Worm (Caenorhabditis elegans) whole organism, L4 larva: Measurements from ENCODE around the gene Y119D3B.12.

ENCODE experiments used
- D1046.2 ChIP-seq: fragments of 200-800 bp; sonication (Bioruptor generic); IDR thresholded peaks from 2 replicates; pipeline ENCODE4 v1.3.6; 2022; ENCODE audit warnings: missing genetic modification characterization, missing compliant biosample characterization
- F10B5.3 ChIP-seq: sonication (generic microtip); optimal IDR thresholded peaks from 2 replicates; lab custom pipeline; 2016; ENCODE audit warnings: mild to moderate bottlenecking, missing genetic modification characterization, missing compliant biosample characterization
- F26F4.8 ChIP-seq: fragments of 200-800 bp; sonication (Bioruptor generic); conservative IDR thresholded peaks from 2 replicates; pipeline ENCODE4 v1.3.6; 2022; ENCODE audit warnings: missing genetic modification characterization, missing compliant biosample characterization
- F44E2.7 ChIP-seq: fragments of 200-800 bp; sonication (Bioruptor generic); IDR thresholded peaks from 2 replicates; pipeline ENCODE4 v2.1.2; 2022; ENCODE audit warnings: missing genetic modification characterization, missing compliant biosample characterization
- T26A8.4 ChIP-seq: fragments of 200-800 bp; sonication (Bioruptor generic); IDR thresholded peaks from 2 replicates; pipeline ENCODE4 v1.3.6; 2022; ENCODE audit warnings: missing genetic modification characterization, missing compliant biosample characterization
- Y105C5A.15 ChIP-seq: fragments of 200-800 bp; sonication (Bioruptor generic); IDR thresholded peaks from 2 replicates; pipeline ENCODE4 v1.3.6; 2022; ENCODE audit warnings: missing genetic modification characterization, missing compliant biosample characterization
- Y48G9A.11 ChIP-seq: fragments of 200-800 bp; sonication (Bioruptor generic); IDR thresholded peaks from 2 replicates; pipeline ENCODE4 v1.3.6; 2022; ENCODE audit warnings: missing genetic modification reagents, missing genetic modification characterization, missing compliant biosample characterization
- Y75B8A.6 ChIP-seq: fragments of 200-800 bp; sonication (Bioruptor generic); IDR thresholded peaks from 2 replicates; pipeline ENCODE4 v1.3.6; 2022; ENCODE audit warnings: missing genetic modification reagents, missing genetic modification characterization, missing compliant biosample characterization
- aha-1 ChIP-seq: fragments of 150-350 bp; peaks from one replicate; lab custom pipeline; 2014; ENCODE audit warnings: missing biosample characterization, missing genetic modification characterization
- aly-2 ChIP-seq: sonication (generic microtip); optimal IDR thresholded peaks from 2 replicates; lab custom pipeline; 2018; ENCODE audit warnings: missing biosample characterization, missing genetic modification characterization
- arid-1 ChIP-seq: fragments of 200-800 bp; sonication (Bioruptor generic); conservative IDR thresholded peaks from 2 replicates; pipeline ENCODE4 v1.3.6; 2022; ENCODE audit warnings: missing genetic modification reagents, missing genetic modification characterization, missing compliant biosample characterization
- ceh-82 ChIP-seq: sonication (generic microtip); optimal IDR thresholded peaks from 2 replicates; lab custom pipeline; 2017; ENCODE audit warnings: missing biosample characterization, missing genetic modification characterization
- daf-16 ChIP-seq, 3 experiments: sonication (generic microtip); optimal IDR thresholded peaks; 2 replicates each; lab custom pipeline; 2016 to 2017; ENCODE audit warnings: missing genetic modification characterization in 3 of 3, missing genetic modification reagents in 3 of 3, mild to moderate bottlenecking in 2 of 3, missing compliant biosample characterization in 2 of 3, missing biosample characterization in 1 of 3, moderate library complexity in 1 of 3
- daf-8 ChIP-seq: fragments of 200-800 bp; sonication (Bioruptor generic); IDR thresholded peaks from 2 replicates; pipeline ENCODE4 v1.3.6; 2022; ENCODE audit warnings: missing genetic modification characterization, missing compliant biosample characterization
- dmd-6 ChIP-seq: fragments of 200-800 bp; sonication (Bioruptor generic); IDR thresholded peaks from 2 replicates; pipeline ENCODE4 v1.3.6; 2022; ENCODE audit warnings: missing genetic modification reagents, missing genetic modification characterization, missing compliant biosample characterization
- dmd-8 ChIP-seq: fragments of 200-800 bp; sonication (Bioruptor generic); IDR thresholded peaks from 2 replicates; pipeline ENCODE4 v1.3.6; 2022; ENCODE audit warnings: missing genetic modification characterization, missing compliant biosample characterization
- duxl-1 ChIP-seq: sonication (generic microtip); optimal IDR thresholded peaks from 2 replicates; lab custom pipeline; 2016; ENCODE audit warnings: mild to moderate bottlenecking, missing genetic modification characterization, moderate library complexity, missing compliant biosample characterization; ENCODE audit not compliant: poor library complexity
- dve-1 ChIP-seq: sonication (generic microtip); optimal IDR thresholded peaks from 2 replicates; lab custom pipeline; 2017; ENCODE audit warnings: antibody characterized with exemption, mild to moderate bottlenecking, missing genetic modification characterization, missing compliant biosample characterization; ENCODE audit not compliant: insufficient read depth
- egl-27 ChIP-seq: sonication (generic microtip); optimal IDR thresholded peaks from 3 replicates; lab custom pipeline; 2017; ENCODE audit warnings: missing biosample characterization, missing genetic modification reagents, missing genetic modification characterization
- fos-1 ChIP-seq: fragments of 150-350 bp; optimal IDR thresholded peaks from 2 replicates; lab custom pipeline; 2014; ENCODE audit warnings: missing biosample characterization, missing genetic modification characterization
- gei-8 ChIP-seq: fragments of 200-800 bp; sonication (Bioruptor generic); optimal IDR thresholded peaks from 2 replicates; lab custom pipeline; 2018; ENCODE audit warnings: mild to moderate bottlenecking, missing genetic modification characterization, missing compliant biosample characterization
- hlh-11 ChIP-seq: fragments of 200-800 bp; sonication (Bioruptor generic); optimal IDR thresholded peaks from 2 replicates; lab custom pipeline; 2018; ENCODE audit warnings: mild to moderate bottlenecking, missing genetic modification characterization, missing compliant biosample characterization
- hlh-30 ChIP-seq: sonication (generic microtip); optimal IDR thresholded peaks from 2 replicates; lab custom pipeline; 2017; ENCODE audit warnings: antibody characterized with exemption, mild to moderate bottlenecking, missing genetic modification characterization, missing compliant biosample characterization; ENCODE audit not compliant: insufficient read depth
- hmg-1.1 ChIP-seq: fragments of 200-800 bp; sonication (Bioruptor generic); IDR thresholded peaks from 2 replicates; pipeline ENCODE4 v1.3.6; 2022; ENCODE audit warnings: missing genetic modification reagents, missing genetic modification characterization, missing compliant biosample characterization
- lin-1 ChIP-seq: fragments of 200-800 bp; sonication (Bioruptor generic); IDR thresholded peaks from 2 replicates; pipeline ENCODE4 v1.3.6; 2022; ENCODE audit warnings: missing genetic modification reagents, missing genetic modification characterization, missing compliant biosample characterization
- lin-13 ChIP-seq: fragments of 150-350 bp; optimal IDR thresholded peaks from 2 replicates; lab custom pipeline; 2014; ENCODE audit warnings: missing biosample characterization, missing genetic modification reagents, missing genetic modification characterization
- lin-15B ChIP-seq: fragments of 150-350 bp; sonication (generic microtip); optimal IDR thresholded peaks from 3 replicates; lab custom pipeline; 2014; ENCODE audit warnings: missing biosample characterization, missing genetic modification characterization
- lin-29 ChIP-seq: fragments of 200-800 bp; sonication (Bioruptor generic); IDR thresholded peaks from 2 replicates; pipeline ENCODE4 v1.3.6; 2022; ENCODE audit warnings: missing genetic modification reagents, missing genetic modification characterization, missing compliant biosample characterization
- lin-39 ChIP-seq: fragments of 150-350 bp; optimal IDR thresholded peaks from 2 replicates; lab custom pipeline; 2014; ENCODE audit warnings: missing biosample characterization, missing genetic modification reagents, missing genetic modification characterization
- lsy-2 ChIP-seq, 2 experiments: fragments of 150-350 bp in 1 of 2; sonication (generic microtip) in 1 of 2; optimal IDR thresholded peaks; 2 replicates each; lab custom pipeline; 2014 to 2017; ENCODE audit warnings: missing biosample characterization in 2 of 2, missing genetic modification characterization in 2 of 2
- mes-2 ChIP-seq: sonication (generic microtip); optimal IDR thresholded peaks from 2 replicates; lab custom pipeline; 2016; ENCODE audit warnings: missing genotype, mild to moderate bottlenecking, missing genetic modification characterization, missing compliant biosample characterization; ENCODE audit not compliant: poor library complexity, severe bottlenecking
- nhr-102 ChIP-seq: sonication (generic microtip); optimal IDR thresholded peaks from 2 replicates; lab custom pipeline; 2016; ENCODE audit warnings: mild to moderate bottlenecking, missing genetic modification characterization, moderate library complexity, missing compliant biosample characterization
- nhr-111 ChIP-seq: fragments of 200-800 bp; sonication (Bioruptor generic); optimal IDR thresholded peaks from 2 replicates; lab custom pipeline; 2018; ENCODE audit warnings: mild to moderate bottlenecking, missing genetic modification characterization, missing compliant biosample characterization
- nhr-237 ChIP-seq: sonication (generic microtip); optimal IDR thresholded peaks from 2 replicates; lab custom pipeline; 2017; ENCODE audit warnings: missing biosample characterization, missing genetic modification characterization
- nhr-48 ChIP-seq: sonication (generic microtip); optimal IDR thresholded peaks from 2 replicates; lab custom pipeline; 2016; ENCODE audit warnings: mild to moderate bottlenecking, missing genetic modification characterization, missing compliant biosample characterization
- nhr-6 ChIP-seq: fragments of 150-350 bp; optimal IDR thresholded peaks from 2 replicates; lab custom pipeline; 2014; ENCODE audit warnings: missing biosample characterization, missing genetic modification characterization
- nhr-76 ChIP-seq: fragments of 150-350 bp; optimal IDR thresholded peaks from 2 replicates; lab custom pipeline; 2014; ENCODE audit warnings: missing biosample characterization, missing genetic modification characterization
- pha-4 ChIP-seq, 2 experiments: fragments of 150-350 bp in 1 of 2; fragments of 200-800 bp in 1 of 2; sonication (Bioruptor generic) in 1 of 2; IDR thresholded peaks in 1 of 2; optimal IDR thresholded peaks in 1 of 2; 2 replicates each; pipeline versions ENCODE4 v1.3.6 to Lab custom; 2014 to 2022; ENCODE audit warnings: missing genetic modification characterization in 2 of 2, missing genetic modification reagents in 2 of 2, missing biosample characterization in 1 of 2, missing compliant biosample characterization in 1 of 2
- saeg-2 ChIP-seq: fragments of 200-800 bp; sonication (Bioruptor generic); IDR thresholded peaks from 2 replicates; pipeline ENCODE4 v1.3.6; 2022; ENCODE audit warnings: missing genetic modification reagents, missing genetic modification characterization, missing compliant biosample characterization
- skn-1 ChIP-seq: fragments of 150-350 bp; optimal IDR thresholded peaks from 2 replicates; lab custom pipeline; 2014; ENCODE audit warnings: missing biosample characterization, missing genetic modification characterization
- snpc-1.2 ChIP-seq: fragments of 200-800 bp; sonication (Bioruptor generic); IDR thresholded peaks from 2 replicates; pipeline ENCODE4 v1.3.6; 2022; ENCODE audit warnings: missing genetic modification reagents, missing genetic modification characterization, missing compliant biosample characterization
- spr-1 ChIP-seq: sonication (generic microtip); optimal IDR thresholded peaks from 2 replicates; lab custom pipeline; 2016; ENCODE audit warnings: mild to moderate bottlenecking, missing genetic modification characterization, missing compliant biosample characterization
- unc-130 ChIP-seq: sonication (generic microtip); optimal IDR thresholded peaks from 2 replicates; lab custom pipeline; 2016; ENCODE audit warnings: missing genetic modification reagents, missing genetic modification characterization, missing compliant biosample characterization
- unc-62 ChIP-seq, 3 experiments: fragments of 150-350 bp in 1 of 3; sonication (generic microtip); optimal IDR thresholded peaks in 2 of 3; peaks in 1 of 3; 1 replicate in 1 of 3; 2 replicates in 2 of 3; lab custom pipeline; 2014 to 2017; ENCODE audit warnings: missing biosample characterization in 3 of 3, missing genetic modification characterization in 3 of 3, missing genetic modification reagents in 3 of 3, missing genotype in 1 of 3
- zfp-2 ChIP-seq: sonication (generic microtip); optimal IDR thresholded peaks from 2 replicates; lab custom pipeline; 2016; ENCODE audit warnings: mild to moderate bottlenecking, missing genetic modification characterization, missing compliant biosample characterization
- zfp-3 ChIP-seq: fragments of 200-800 bp; sonication (Bioruptor generic); conservative IDR thresholded peaks from 2 replicates; pipeline ENCODE4 v1.3.6; 2022; ENCODE audit warnings: missing genetic modification reagents, missing genetic modification characterization, missing compliant biosample characterization
- zip-11 ChIP-seq: fragments of 200-800 bp; sonication (Bioruptor generic); IDR thresholded peaks from 2 replicates; pipeline ENCODE4 v1.3.6; 2022; ENCODE audit warnings: missing genetic modification characterization, missing compliant biosample characterization
- ztf-11 ChIP-seq: fragments of 150-350 bp; optimal IDR thresholded peaks from 2 replicates; lab custom pipeline; 2014; ENCODE audit warnings: missing biosample characterization, missing genetic modification characterization

Gene Y119D3B.12

ce11 chrIII:1238704-1239103 lies 36.4 kb downstream of the Y119D3B.12 start, which contains the start of gene fbxa-61:
TSS of gene fbxa-61 (plus strand) at chrIII:1239048.
- TF ChIP-seq unc-62 (GFP tag; optimal IDR thresholded peaks at IDR 0.05 in 1 of 2; lab: Kevin White, UChicago) (no peak), unc-62 (tag; optimal IDR thresholded peaks at IDR 0.05; lab: Kevin White, UChicago) (no peak), lin-1 (GFP tag; lab: Robert Waterston, UW) (no peak)

- no peak for TF ChIP-seq ceh-82 (tag; lab: Kevin White, UChicago)
- TF ChIP-seq arid-1 (GFP tag; lab: Robert Waterston, UW) = no peak
- TF ChIP-seq lin-39 (tag; lab: Kevin White, UChicago) = no peak
- no peak for TF ChIP-seq nhr-48
- TF ChIP-seq hlh-30 (tag; lab: Kevin White, UChicago) = peak; percentile 24
- no peak for TF ChIP-seq duxl-1 (tag; lab: Kevin White, UChicago)
- no peak for TF ChIP-seq pha-4 (GFP tag; IDR thresholded peaks at IDR 0.05; lab: Robert Waterston, UW)
- TF ChIP-seq pha-4 (tag; optimal IDR thresholded peaks at IDR 0.05; lab: Kevin White, UChicago) = no peak
- TF ChIP-seq nhr-102 (tag; lab: Kevin White, UChicago) = no peak
- TF ChIP-seq daf-16 (GFP tag; optimal IDR thresholded peaks at IDR 0.05; lab: Kevin White, UChicago) = no peak
- TF ChIP-seq daf-16 (tag; optimal IDR thresholded peaks at IDR 0.05; lab: Kevin White, UChicago) = peak; percentile 39
- TF ChIP-seq zfp-3 = no peak
- no peak for TF ChIP-seq hmg-1.1 (GFP tag; lab: Robert Waterston, UW)
- TF ChIP-seq T26A8.4 (GFP tag; lab: Robert Waterston, UW) = no peak
- no peak for TF ChIP-seq daf-8
- TF ChIP-seq ztf-11 (tag; lab: Kevin White, UChicago) = no peak
- peak in 1 of 2 experiments; percentile 54 for TF ChIP-seq lsy-2 (tag; optimal IDR thresholded peaks at IDR 0.05; lab: Kevin White, UChicago)
- no peak for TF ChIP-seq fos-1 (tag; lab: Kevin White, UChicago)
- TF ChIP-seq nhr-76 (tag; lab: Kevin White, UChicago) = no peak
- TF ChIP-seq skn-1 = no peak
- TF ChIP-seq nhr-6 = no peak
- TF ChIP-seq lin-29 = no peak
- TF ChIP-seq hlh-11 (tag; lab: Kevin White, UChicago) = peak; percentile 31
- peak; percentile 43 for TF ChIP-seq aha-1 (tag; lab: Kevin White, UChicago)
- TF ChIP-seq zip-11 = no peak
- TF ChIP-seq Y75B8A.6 = no peak
- no peak for TF ChIP-seq dmd-8
- TF ChIP-seq egl-27 (tag; lab: Kevin White, UChicago) = no peak
- no peak for TF ChIP-seq saeg-2 (GFP tag; lab: Robert Waterston, UW)
- no peak for TF ChIP-seq F26F4.8
- no peak for TF ChIP-seq F10B5.3
- TF ChIP-seq snpc-1.2 (GFP tag; lab: Robert Waterston, UW) = no peak
- no peak for TF ChIP-seq lin-13
- TF ChIP-seq dmd-6 (GFP tag; lab: Robert Waterston, UW) = no peak
- no peak for TF ChIP-seq spr-1
- no peak for TF ChIP-seq Y48G9A.11
- peak in 1 of 2 experiments; percentile 18 for TF ChIP-seq unc-62 (GFP tag; optimal IDR thresholded peaks at IDR 0.05 in 1 of 2; lab: Kevin White, UChicago)
- no peak for TF ChIP-seq unc-62 (tag; optimal IDR thresholded peaks at IDR 0.05; lab: Kevin White, UChicago)
- TF ChIP-seq lin-15B (tag; lab: Kevin White, UChicago) = no peak
- TF ChIP-seq zfp-2 = no peak
- no peak for TF ChIP-seq gei-8
- peak; percentile 35 for TF ChIP-seq mes-2 (tag; lab: Kevin White, UChicago)
- TF ChIP-seq unc-130 (GFP tag; lab: Kevin White, UChicago) = no peak
- TF ChIP-seq nhr-237 = no peak
- no peak for TF ChIP-seq F44E2.7 (GFP tag; lab: Robert Waterston, UW)
- peak; percentile 14 for TF ChIP-seq dve-1
- no peak for TF ChIP-seq D1046.2 (GFP tag; lab: Robert Waterston, UW)
- TF ChIP-seq nhr-111 (GFP tag; lab: Kevin White, UChicago) = no peak
- no peak for TF ChIP-seq Y105C5A.15 (GFP tag; lab: Robert Waterston, UW)
- TF ChIP-seq aly-2 = no peak
Measured at ce11 chrIII:1243199-1243598, 40.9 kb downstream of the Y119D3B.12 start, which contains the start of gene fbxa-63. TSS of gene fbxa-63 (plus strand) at chrIII:1243508.
